Worm (Caenorhabditis elegans) whole organism, L1 larva: Measurements from ENCODE around the gene csn-6.

ENCODE experiments used
- ceh-82 ChIP-seq, 3 experiments: fragments of 150-350 bp in 1 of 3; sonication (generic microtip) in 2 of 3; optimal IDR thresholded peaks; 2 replicates each; lab custom pipeline; 2014 to 2017; ENCODE audit warnings: missing biosample characterization in 3 of 3, missing genetic modification characterization in 3 of 3
- dpl-1 ChIP-seq, 3 experiments: fragments of 150-350 bp in 2 of 3; sonication (generic microtip) in 1 of 3; optimal IDR thresholded peaks; 2 replicates each; lab custom pipeline; 2014 to 2017; ENCODE audit warnings: missing biosample characterization in 3 of 3, missing genetic modification characterization in 3 of 3, missing genetic modification reagents in 3 of 3
- elt-2 ChIP-seq: sonication (generic microtip); optimal IDR thresholded peaks from 2 replicates; lab custom pipeline; 2016; ENCODE audit warnings: missing genetic modification characterization, mild to moderate bottlenecking, inconsistent platforms, missing compliant biosample characterization, missing genetic modification reagents
- elt-3 ChIP-seq, 6 experiments: fragments of 150-350 bp in 1 of 6; sonication (generic microtip); optimal IDR thresholded peaks; 2 replicates each; lab custom pipeline; 2017 to 2018; ENCODE audit warnings: missing biosample characterization in 6 of 6, missing genetic modification characterization in 6 of 6, inconsistent platforms in 1 of 6
- mab-9 ChIP-seq: fragments of 200-800 bp; sonication (Bioruptor generic); IDR thresholded peaks from 2 replicates; pipeline ENCODE4 v1.3.6; 2022; ENCODE audit warnings: missing genetic modification reagents, missing genetic modification characterization, missing compliant biosample characterization
- mep-1 ChIP-seq: fragments of 150-350 bp; optimal IDR thresholded peaks from 2 replicates; lab custom pipeline; 2014; ENCODE audit warnings: missing biosample characterization, missing genetic modification characterization
- nhr-11 ChIP-seq: fragments of 150-350 bp; optimal IDR thresholded peaks from 2 replicates; lab custom pipeline; 2014; ENCODE audit warnings: missing biosample characterization, missing genetic modification characterization
- skn-1 ChIP-seq: fragments of 150-350 bp; optimal IDR thresholded peaks from 2 replicates; lab custom pipeline; 2014; ENCODE audit warnings: missing biosample characterization, missing genetic modification characterization
- swsn-7 ChIP-seq: sonication (generic microtip); optimal IDR thresholded peaks from 2 replicates; lab custom pipeline; 2016; ENCODE audit warnings: missing genetic modification characterization, missing compliant biosample characterization
- unc-86 ChIP-seq: sonication (generic microtip); optimal IDR thresholded peaks from 2 replicates; lab custom pipeline; 2016; ENCODE audit warnings: missing genetic modification characterization, missing compliant biosample characterization
- ztf-11 ChIP-seq, 2 experiments: sonication (generic microtip); optimal IDR thresholded peaks; 2 replicates each; lab custom pipeline; 2016 to 2017; ENCODE audit warnings: missing genetic modification characterization in 2 of 2, missing biosample characterization in 1 of 2, missing compliant biosample characterization in 1 of 2
- ztf-4 ChIP-seq: fragments of 150-350 bp; optimal IDR thresholded peaks from 2 replicates; lab custom pipeline; 2014; ENCODE audit warnings: missing biosample characterization, missing genetic modification characterization

DNA sequence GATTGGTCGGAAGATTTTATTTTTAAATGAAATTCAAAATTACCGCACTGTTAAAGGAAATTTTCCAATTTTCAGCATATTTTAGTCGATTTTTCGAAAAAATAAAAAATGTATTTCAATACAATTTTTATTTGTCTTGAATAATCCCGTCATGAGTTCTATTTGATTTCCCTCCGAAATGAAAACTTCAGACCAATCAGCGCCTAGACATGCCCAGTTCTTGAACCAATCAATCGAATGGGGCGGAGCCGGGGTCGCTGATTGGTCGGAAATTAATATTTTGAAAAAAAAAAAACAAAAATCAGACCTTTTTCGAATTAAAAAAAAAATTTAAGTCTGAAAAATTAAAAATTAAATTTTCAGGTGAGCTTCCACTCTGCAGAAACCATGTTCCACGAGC is 9.0 kb downstream of the csn-6 start:
- TF ChIP-seq mep-1 (tag; lab: Kevin White, UChicago) (no peak), ceh-82 (tag; optimal IDR thresholded peaks at IDR 0.05; lab: Kevin White, UChicago) (no peak), unc-86 (tag; lab: Kevin White, UChicago) (no peak), ztf-11 (tag; optimal IDR thresholded peaks at IDR 0.05; lab: Kevin White, UChicago) (no peak), nhr-11 (tag; lab: Kevin White, UChicago) (no peak), ztf-4 (tag; lab: Kevin White, UChicago) (no peak), skn-1 (no peak), swsn-7 (tag; lab: Kevin White, UChicago) (no peak), mab-9 (GFP tag; lab: Robert Waterston, UW) (no peak), dpl-1 (GFP tag; optimal IDR thresholded peaks at IDR 0.05; lab: Kevin White, UChicago) (no peak), elt-3 (tag; optimal IDR thresholded peaks at IDR 0.05; lab: Kevin White, UChicago) (no peak), elt-2 (tag; lab: Kevin White, UChicago) (no peak)
